In the genomic region with DNA sequence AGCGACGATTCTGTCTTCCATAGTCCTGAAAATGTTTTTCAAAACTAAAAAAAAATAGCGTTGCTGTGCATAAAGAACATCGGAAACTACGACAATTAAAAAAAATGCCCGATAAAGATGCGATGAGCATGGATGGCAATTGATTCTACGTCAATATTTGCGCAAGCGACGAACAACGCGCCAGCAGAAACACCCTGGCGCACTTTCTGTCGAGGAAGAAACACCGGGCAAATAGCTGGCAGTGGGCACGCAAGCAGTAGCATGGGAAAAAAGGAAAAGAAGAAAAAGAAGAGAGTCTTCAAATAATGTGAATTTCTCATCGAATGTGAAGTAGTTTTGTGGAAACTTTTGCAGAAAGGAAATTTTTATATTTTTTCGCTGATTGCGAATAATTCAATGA, we compare ENCODE assay signal across 5 worm cellular contexts.
TF ChIP-seq lines count a peak whose summit lies in the region.

A gene (minus strand): TSS at position 27 of the 400 bp plus-strand sequence.

TF ChIP-seq in whole organism, L1 larva, 84 proteins besides CTCF, POLR2A, EP300 and RAD21 (continues in another document):
- TF ChIP-seq pag-3 (tag; optimal IDR thresholded peaks at IDR 0.05; lab: Kevin White, UChicago; ENCODE audit: borderline replicate concordance, insufficient read depth) (peak; percentile 35), ztf-11 (tag; optimal IDR thresholded peaks at IDR 0.05; lab: Kevin White, UChicago) (peak in 1 of 2 experiments; percentile 66), C34B4.2 (tag; optimal IDR thresholded peaks at IDR 0.05; lab: Kevin White, UChicago) (no peak), ztf-4 (tag; optimal IDR thresholded peaks at IDR 0.05; lab: Kevin White, UChicago) (peak; percentile 69), nhr-84 (tag; optimal IDR thresholded peaks at IDR 0.05; lab: Kevin White, UChicago) (no peak), pax-3 (tag; optimal IDR thresholded peaks at IDR 0.05; lab: Kevin White, UChicago) (peak; percentile 82), unc-98 (GFP tag; IDR thresholded peaks at IDR 0.05; lab: Robert Waterston, UW) (no peak), sox-4 (tag; optimal IDR thresholded peaks at IDR 0.05; lab: Kevin White, UChicago) (peak; percentile 68), ama-1 (optimal IDR thresholded peaks at IDR 0.05; lab: Kevin White, UChicago) (no peak), nhr-76 (tag; optimal IDR thresholded peaks at IDR 0.05; lab: Kevin White, UChicago) (peak; percentile 13), nhr-85 (tag; lab: Kevin White, UChicago) (peak; percentile 96), fkh-8 (tag; optimal IDR thresholded peaks at IDR 0.05; lab: Kevin White, UChicago) (peak; percentile 91), nhr-237 (tag; optimal IDR thresholded peaks at IDR 0.05; lab: Kevin White, UChicago) (no peak), skn-1 (tag; optimal IDR thresholded peaks at IDR 0.05; lab: Kevin White, UChicago) (peak; percentile 89), hpl-2 (GFP tag; optimal IDR thresholded peaks at IDR 0.05; lab: Kevin White, UChicago) (peak; percentile 72), snu-23 (GFP tag; optimal IDR thresholded peaks at IDR 0.05; lab: Kevin White, UChicago) (peak; percentile 97), xbp-1 (tag; optimal IDR thresholded peaks at IDR 0.05; lab: Kevin White, UChicago) (peak; percentile 90)

TF ChIP-seq in whole organism, L3 larva, 47 proteins besides CTCF, POLR2A, EP300 and RAD21 (continues in another document):
- TF ChIP-seq fkh-2 (tag; optimal IDR thresholded peaks at IDR 0.05; lab: Kevin White, UChicago) (no peak), nfya-1 (tag; optimal IDR thresholded peaks at IDR 0.05; lab: Kevin White, UChicago; ENCODE audit: insufficient read depth) (peak; percentile 90), ztf-11 (tag; optimal IDR thresholded peaks at IDR 0.05; lab: Kevin White, UChicago) (no peak), ceh-9 (tag; optimal IDR thresholded peaks at IDR 0.05; lab: Kevin White, UChicago) (no peak), unc-62 (GFP tag; optimal IDR thresholded peaks at IDR 0.05; lab: Kevin White, UChicago) (no peak), tbx-2 (tag; optimal IDR thresholded peaks at IDR 0.05; lab: Kevin White, UChicago) (peak; percentile 92), elt-3 (tag; optimal IDR thresholded peaks at IDR 0.05; lab: Kevin White, UChicago) (no peak), egl-27 (tag; optimal IDR thresholded peaks at IDR 0.05; lab: Kevin White, UChicago) (peak; percentile 45), jun-1 (tag; optimal IDR thresholded peaks at IDR 0.05; lab: Kevin White, UChicago) (peak; percentile 91), ceh-28 (tag; optimal IDR thresholded peaks at IDR 0.05; lab: Kevin White, UChicago) (peak; percentile 82), nhr-76 (tag; optimal IDR thresholded peaks at IDR 0.05; lab: Kevin White, UChicago) (no peak), ZK546.5 (tag; optimal IDR thresholded peaks at IDR 0.05; lab: Kevin White, UChicago) (peak; percentile 6), mml-1 (tag; optimal IDR thresholded peaks at IDR 0.05; lab: Kevin White, UChicago) (no peak), zag-1 (tag; optimal IDR thresholded peaks at IDR 0.05; lab: Kevin White, UChicago) (peak; percentile 61), hmg-11 (tag; optimal IDR thresholded peaks at IDR 0.05; lab: Kevin White, UChicago) (peak; percentile 98), ama-1 (optimal IDR thresholded peaks at IDR 0.05; lab: Kevin White, UChicago) (no peak), snpc-4 (tag; optimal IDR thresholded peaks at IDR 0.05; lab: Kevin White, UChicago) (peak; percentile 78), ceh-82 (tag; optimal IDR thresholded peaks at IDR 0.05; lab: Kevin White, UChicago) (peak; percentile 78)

TF ChIP-seq in whole organism, early embryonic, 17 proteins besides CTCF, POLR2A, EP300 and RAD21:
- no peak for TF ChIP-seq ceh-13 (GFP tag; optimal IDR thresholded peaks at IDR 0.05; lab: Kevin White, UChicago)
- TF ChIP-seq ets-7 (tag; optimal IDR thresholded peaks at IDR 0.05; lab: Kevin White, UChicago), result no peak
- TF ChIP-seq flt-1 (GFP tag; IDR thresholded peaks at IDR 0.05; lab: Robert Waterston, UW), result peak; percentile 60
- TF ChIP-seq scrt-1 (GFP tag; IDR thresholded peaks at IDR 0.05; lab: Robert Waterston, UW), result peak; percentile 30; the same call in 1 of the 2 replicates
- peak; percentile 66 for TF ChIP-seq tbx-11 (GFP tag; IDR thresholded peaks at IDR 0.05; lab: Robert Waterston, UW)
- TF ChIP-seq tra-4 (tag; optimal IDR thresholded peaks at IDR 0.05; lab: Kevin White, UChicago), result no peak
- peak; percentile 26; the same call in 1 of the 2 replicates for TF ChIP-seq tbx-37 (GFP tag; conservative IDR thresholded peaks at IDR 0.05; lab: Robert Waterston, UW)
- no peak for TF ChIP-seq aly-1 (tag; optimal IDR thresholded peaks at IDR 0.05; lab: Kevin White, UChicago)
- 0 out of 2 replicates have a peak, but pooled peaks have one; percentile 31 for TF ChIP-seq sea-1 (GFP tag; conservative IDR thresholded peaks at IDR 0.05; lab: Robert Waterston, UW)
- peak; percentile 85 for TF ChIP-seq hmg-4 (GFP tag; optimal IDR thresholded peaks at IDR 0.05; lab: Kevin White, UChicago)
- peak; percentile 36 for TF ChIP-seq hnd-1 (tag; optimal IDR thresholded peaks at IDR 0.05; lab: Kevin White, UChicago)
- TF ChIP-seq pes-1 (GFP tag; IDR thresholded peaks at IDR 0.05; lab: Robert Waterston, UW), result peak; percentile 64; the same call in 1 of the 2 replicates
- peak; percentile 82 for TF ChIP-seq F13C5.2 (tag; optimal IDR thresholded peaks at IDR 0.05; lab: Kevin White, UChicago)
- no peak for TF ChIP-seq B0310.2 (tag; optimal IDR thresholded peaks at IDR 0.05; lab: Kevin White, UChicago)
- no peak for TF ChIP-seq hmbx-1 (tag; optimal IDR thresholded peaks at IDR 0.05; lab: Kevin White, UChicago)
- TF ChIP-seq ceh-36 (tag; optimal IDR thresholded peaks at IDR 0.05; lab: Kevin White, UChicago), result no peak
- TF ChIP-seq ama-1 (optimal IDR thresholded peaks at IDR 0.05; lab: Kevin White, UChicago), result no peak
TF ChIP-seq in whole organism, early embryonic: peak in this region for 9.

TF ChIP-seq in whole organism, midembryonic, 9 proteins besides CTCF, POLR2A, EP300 and RAD21:
- TF ChIP-seq tab-1 (GFP tag; IDR thresholded peaks at IDR 0.05; lab: Robert Waterston, UW), result peak; percentile 74; the same call in 1 of the 2 replicates
- no peak for TF ChIP-seq ref-1 (GFP tag; conservative IDR thresholded peaks at IDR 0.05; lab: Robert Waterston, UW)
- TF ChIP-seq ztf-29 (GFP tag; IDR thresholded peaks at IDR 0.05; lab: Robert Waterston, UW), result 0 out of 2 replicates have a peak, but pooled peaks have one; percentile 20
- TF ChIP-seq klf-2 (GFP tag; conservative IDR thresholded peaks at IDR 0.05; lab: Robert Waterston, UW), result 0 out of 2 replicates have a peak, but pooled peaks have one; percentile 13
- peak; percentile 47 for TF ChIP-seq med-1 (GFP tag; optimal IDR thresholded peaks at IDR 0.05; lab: Kevin White, UChicago; ENCODE audit: insufficient read depth)
- peak; percentile 80 for TF ChIP-seq ztf-23 (GFP tag; IDR thresholded peaks at IDR 0.05; lab: Robert Waterston, UW)
- TF ChIP-seq flt-1 (GFP tag; IDR thresholded peaks at IDR 0.05; lab: Robert Waterston, UW), result peak; percentile 66
- TF ChIP-seq T22C8.4 (GFP tag; IDR thresholded peaks at IDR 0.05; lab: Robert Waterston, UW), result 0 out of 2 replicates have a peak, but pooled peaks have one; percentile 29
- peak; percentile 72 for TF ChIP-seq cog-1 (tag; optimal IDR thresholded peaks at IDR 0.05; lab: Kevin White, UChicago)
TF ChIP-seq in whole organism, midembryonic: peak in this region for 8.

TF ChIP-seq in whole organism, young adult, 124 proteins besides CTCF, POLR2A, EP300 and RAD21 (continues in another document):
- no peak for TF ChIP-seq rec-8 (tag; optimal IDR thresholded peaks at IDR 0.05; lab: Kevin White, UChicago)
- no peak for TF ChIP-seq xnd-1 (tag; optimal IDR thresholded peaks at IDR 0.05; lab: Kevin White, UChicago)
- no peak for TF ChIP-seq pha-4 (tag; optimal IDR thresholded peaks at IDR 0.05; lab: Kevin White, UChicago)
- TF ChIP-seq nfya-1 (tag; optimal IDR thresholded peaks at IDR 0.05; lab: Kevin White, UChicago; ENCODE audit: borderline replicate concordance, insufficient read depth), result no peak
- no peak for TF ChIP-seq sea-2 (GFP tag; IDR thresholded peaks at IDR 0.05; lab: Robert Waterston, UW)
- peak; percentile 99 for TF ChIP-seq ztf-18 (tag; optimal IDR thresholded peaks at IDR 0.05; lab: Kevin White, UChicago)
- no peak for TF ChIP-seq efl-1 (GFP tag; optimal IDR thresholded peaks at IDR 0.05; lab: Kevin White, UChicago)
- TF ChIP-seq lsl-1 (GFP tag; optimal IDR thresholded peaks at IDR 0.05; lab: Kevin White, UChicago), result no peak
- no peak for TF ChIP-seq snpc-4 (GFP tag; optimal IDR thresholded peaks at IDR 0.05; lab: Kevin White, UChicago)
- TF ChIP-seq snpc-4 (tag; optimal IDR thresholded peaks at IDR 0.05; lab: Kevin White, UChicago), result peak in 3 of 4 experiments; percentile 45 to 67 (median 66)
- no peak for TF ChIP-seq egl-18 (GFP tag; IDR thresholded peaks at IDR 0.05; lab: Robert Waterston, UW)
- no peak for TF ChIP-seq mes-4 (tag; optimal IDR thresholded peaks at IDR 0.05; lab: Kevin White, UChicago)
- TF ChIP-seq Y53G8AR.9 (GFP tag; conservative IDR thresholded peaks at IDR 0.05; lab: Robert Waterston, UW), result 0 out of 2 replicates have a peak, but pooled peaks have one; percentile 53
- no peak for TF ChIP-seq repo-1 (tag; optimal IDR thresholded peaks at IDR 0.05; lab: Kevin White, UChicago)
- 0 out of 2 replicates have a peak, but pooled peaks have one; percentile 38 for TF ChIP-seq C17E4.6 (GFP tag; IDR thresholded peaks at IDR 0.05; lab: Robert Waterston, UW)
- TF ChIP-seq dpl-1 (GFP tag; optimal IDR thresholded peaks at IDR 0.05; lab: Kevin White, UChicago), result peak; percentile 3
- no peak for TF ChIP-seq ceh-91 (GFP tag; IDR thresholded peaks at IDR 0.05; lab: Robert Waterston, UW)
- TF ChIP-seq aptf-2 (GFP tag; conservative IDR thresholded peaks at IDR 0.05; lab: Robert Waterston, UW), result no peak
- no peak; the same call in none of the 2 replicates for TF ChIP-seq hmg-1.2 (GFP tag; IDR thresholded peaks at IDR 0.05; lab: Robert Waterston, UW)
- TF ChIP-seq C06A6.2 (GFP tag; conservative IDR thresholded peaks at IDR 0.05; lab: Robert Waterston, UW), result peak; percentile 81
- TF ChIP-seq ceh-79 (tag; optimal IDR thresholded peaks at IDR 0.05; lab: Kevin White, UChicago), result no peak
- no peak; the same call in 1 of the 2 replicates for TF ChIP-seq dox-1 (GFP tag; IDR thresholded peaks at IDR 0.05; lab: Robert Waterston, UW)
- TF ChIP-seq T26A5.8 (tag; optimal IDR thresholded peaks at IDR 0.05; lab: Kevin White, UChicago), result no peak
- peak; percentile 9 for TF ChIP-seq die-1 (tag; optimal IDR thresholded peaks at IDR 0.05; lab: Kevin White, UChicago)
- peak; percentile 87 for TF ChIP-seq gei-17 (GFP tag; optimal IDR thresholded peaks at IDR 0.05; lab: Kevin White, UChicago)
- TF ChIP-seq bed-1 (GFP tag; IDR thresholded peaks at IDR 0.05; lab: Robert Waterston, UW), result no peak
- TF ChIP-seq Y56A3A.18 (GFP tag; IDR thresholded peaks at IDR 0.05; lab: Robert Waterston, UW), result no peak; the same call in 1 of the 2 replicates
- no peak for TF ChIP-seq F10E7.11 (tag; optimal IDR thresholded peaks at IDR 0.05; lab: Kevin White, UChicago)
- no peak for TF ChIP-seq D2030.7 (GFP tag; IDR thresholded peaks at IDR 0.05; lab: Robert Waterston, UW)
- TF ChIP-seq ceh-40 (GFP tag; IDR thresholded peaks at IDR 0.05; lab: Robert Waterston, UW), result no peak
